Fruit fly (Drosophila melanogaster): ENCODE data around the gene Ufsp2.

Ufsp2 gene

dm6 chr3L:15534274-15535227 is 41.8 kb upstream of the Ufsp2 start:
- no peak for TF ChIP-seq ttk (optimal IDR thresholded peaks at IDR 0.05)
- TF ChIP-seq psq (optimal IDR thresholded peaks at IDR 0.05): no peak
- TF ChIP-seq Myc (optimal IDR thresholded peaks at IDR 0.05): no peak
- TF ChIP-seq Sin3A (optimal IDR thresholded peaks at IDR 0.05): no peak
- no peak for TF ChIP-seq h (optimal IDR thresholded peaks at IDR 0.05)
- no peak for TF ChIP-seq insv (optimal IDR thresholded peaks at IDR 0.05)

DNA sequence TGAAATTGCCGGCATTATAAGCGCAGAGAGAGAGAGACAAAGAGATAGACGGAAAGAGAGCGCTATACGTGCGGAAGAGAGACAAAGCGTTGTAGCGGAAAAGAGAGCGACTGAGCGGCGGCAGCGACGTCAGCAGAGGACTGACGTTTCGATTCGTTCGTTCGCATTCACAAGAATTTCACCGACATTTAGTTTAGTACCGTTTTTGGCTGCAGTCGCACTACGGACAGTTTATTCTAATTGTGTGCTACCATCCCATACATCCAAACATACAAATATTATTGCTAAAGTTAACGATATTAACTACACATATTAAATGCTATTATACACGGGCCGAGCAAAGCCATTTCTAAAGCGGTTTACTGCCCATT is 41.2 kb upstream of the Ufsp2 start, which contains the start of gene CrebA:
TSS of gene CrebA (plus strand) at position 168 of the 371 bp plus-strand sequence.
- TF ChIP-seq h (optimal IDR thresholded peaks at IDR 0.05): no peak
- TF ChIP-seq psq (optimal IDR thresholded peaks at IDR 0.05): no peak
- TF ChIP-seq Sin3A (optimal IDR thresholded peaks at IDR 0.05): no peak
- TF ChIP-seq insv (optimal IDR thresholded peaks at IDR 0.05): no peak
- TF ChIP-seq ttk (optimal IDR thresholded peaks at IDR 0.05): no peak
- TF ChIP-seq Myc (optimal IDR thresholded peaks at IDR 0.05): no peak

DNA sequence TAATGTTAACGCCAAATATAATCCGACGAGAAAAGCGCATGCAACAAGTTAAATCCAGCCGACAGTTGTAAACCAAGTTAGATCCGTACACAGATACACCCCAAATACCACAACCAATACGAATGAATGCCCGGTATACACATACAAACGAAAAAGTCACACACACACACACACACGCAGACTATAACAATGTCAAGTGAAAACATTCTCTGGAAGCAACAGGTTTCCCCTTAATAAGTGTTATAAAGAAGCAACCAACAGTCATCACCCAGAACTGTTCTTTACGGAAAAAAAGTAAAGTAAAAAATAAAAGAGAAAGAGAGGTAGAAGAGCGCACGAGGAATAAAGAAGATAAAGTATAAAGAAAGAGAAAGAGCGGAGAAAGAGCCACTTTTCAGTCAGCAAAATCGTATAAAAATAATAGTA is 40.6 kb upstream of the Ufsp2 start:
- TF ChIP-seq Myc (optimal IDR thresholded peaks at IDR 0.05) (no peak), psq (optimal IDR thresholded peaks at IDR 0.05) (no peak), h (optimal IDR thresholded peaks at IDR 0.05) (no peak), ttk (optimal IDR thresholded peaks at IDR 0.05) (no peak), insv (optimal IDR thresholded peaks at IDR 0.05) (no peak), Sin3A (optimal IDR thresholded peaks at IDR 0.05) (no peak)

dm6 chr3L:15536550-15536949 is 39.8 kb upstream of the Ufsp2 start:
- no peak for TF ChIP-seq h (optimal IDR thresholded peaks at IDR 0.05)
- no peak for TF ChIP-seq insv (optimal IDR thresholded peaks at IDR 0.05)
- no peak for TF ChIP-seq ttk (optimal IDR thresholded peaks at IDR 0.05)
- TF ChIP-seq Sin3A (optimal IDR thresholded peaks at IDR 0.05): no peak
- no peak for TF ChIP-seq psq (optimal IDR thresholded peaks at IDR 0.05)
- no peak for TF ChIP-seq Myc (optimal IDR thresholded peaks at IDR 0.05)

dm6 chr3L:15537916-15538581 is 38.3 kb upstream of the Ufsp2 start:
- TF ChIP-seq insv (optimal IDR thresholded peaks at IDR 0.05): no peak
- no peak for TF ChIP-seq psq (optimal IDR thresholded peaks at IDR 0.05)
- TF ChIP-seq Sin3A (optimal IDR thresholded peaks at IDR 0.05): no peak
- no peak for TF ChIP-seq h (optimal IDR thresholded peaks at IDR 0.05)
- TF ChIP-seq Myc (optimal IDR thresholded peaks at IDR 0.05): no peak
- TF ChIP-seq ttk (optimal IDR thresholded peaks at IDR 0.05): no peak

DNA sequence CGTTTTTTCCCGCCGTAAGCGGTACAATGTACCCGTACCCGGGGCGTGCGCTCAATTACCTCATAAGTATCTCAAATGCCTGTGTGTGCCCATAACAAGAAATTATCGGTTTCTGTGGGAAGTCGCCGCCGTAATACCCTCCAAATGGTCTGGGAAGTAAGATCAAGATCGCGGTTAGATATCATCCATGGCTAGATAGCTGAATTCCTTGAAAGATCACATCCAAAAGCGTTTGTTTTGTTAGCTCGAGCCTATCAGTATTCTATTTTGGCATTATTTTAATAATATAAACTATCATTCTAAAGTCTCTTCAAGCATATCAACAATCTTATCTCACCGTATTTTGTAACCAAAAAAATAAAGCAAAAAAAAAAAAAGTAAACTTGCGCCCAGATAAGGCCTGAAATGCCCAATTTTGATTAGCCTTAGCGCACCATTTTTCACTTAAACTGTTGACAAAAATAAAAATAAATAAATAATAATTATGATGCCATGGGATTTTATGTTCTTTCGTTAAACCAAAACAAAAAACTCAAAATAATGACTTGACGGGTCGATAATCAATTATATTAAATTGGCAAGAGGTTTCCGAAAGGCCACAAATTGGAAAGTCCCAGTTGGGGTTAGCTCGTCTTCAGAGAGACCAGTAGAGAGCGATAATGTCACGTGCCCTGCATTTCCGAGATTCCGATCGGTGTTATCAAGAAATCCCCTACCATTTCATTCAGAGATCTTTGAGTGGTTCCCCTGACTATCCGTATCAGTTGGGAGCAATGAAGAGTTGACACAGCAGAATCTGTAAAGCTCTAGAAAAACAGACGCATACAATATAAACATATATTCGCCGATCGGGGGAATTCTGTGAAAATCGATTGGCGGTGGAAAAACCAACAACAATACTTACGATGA is 37.5 kb upstream of the Ufsp2 start:
- no peak for TF ChIP-seq h (optimal IDR thresholded peaks at IDR 0.05)
- no peak for TF ChIP-seq psq (optimal IDR thresholded peaks at IDR 0.05)
- TF ChIP-seq insv (optimal IDR thresholded peaks at IDR 0.05): no peak
- TF ChIP-seq Myc (optimal IDR thresholded peaks at IDR 0.05): no peak
- TF ChIP-seq ttk (optimal IDR thresholded peaks at IDR 0.05): no peak
- no peak for TF ChIP-seq Sin3A (optimal IDR thresholded peaks at IDR 0.05)

DNA sequence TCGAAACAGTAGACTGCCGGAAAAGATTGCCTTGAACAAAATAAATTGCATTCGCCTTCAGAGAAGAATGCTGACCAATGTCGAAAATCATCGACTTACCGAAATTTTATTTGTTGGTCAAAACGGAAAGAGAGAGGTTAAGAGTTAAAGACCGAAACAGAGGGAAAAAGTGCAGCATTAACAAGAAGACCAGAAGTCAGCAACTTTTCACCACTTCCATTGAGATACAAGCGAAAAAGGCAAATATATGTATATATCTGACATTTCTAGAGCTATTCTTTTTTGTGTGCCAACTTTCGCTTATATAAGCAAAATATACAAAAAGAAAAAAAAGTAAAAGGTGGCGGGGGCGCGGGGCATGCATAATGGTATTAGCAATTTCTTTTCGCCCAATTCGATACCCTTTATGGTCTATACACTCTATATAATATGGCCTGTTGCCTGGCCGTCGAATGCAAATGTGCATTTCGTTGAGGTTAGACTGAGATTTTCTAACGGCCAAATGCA is 36.4 kb upstream of the Ufsp2 start:
- no peak for TF ChIP-seq Myc (optimal IDR thresholded peaks at IDR 0.05)
- no peak for TF ChIP-seq psq (optimal IDR thresholded peaks at IDR 0.05)
- TF ChIP-seq ttk (optimal IDR thresholded peaks at IDR 0.05): no peak
- no peak for TF ChIP-seq insv (optimal IDR thresholded peaks at IDR 0.05)
- TF ChIP-seq Sin3A (optimal IDR thresholded peaks at IDR 0.05): no peak
- TF ChIP-seq h (optimal IDR thresholded peaks at IDR 0.05): no peak

dm6 chr3L:15540682-15541081 is 35.7 kb upstream of the Ufsp2 start:
- no peak for TF ChIP-seq h (optimal IDR thresholded peaks at IDR 0.05)
- TF ChIP-seq psq (optimal IDR thresholded peaks at IDR 0.05): no peak
- no peak for TF ChIP-seq Sin3A (optimal IDR thresholded peaks at IDR 0.05)
- no peak for TF ChIP-seq Myc (optimal IDR thresholded peaks at IDR 0.05)
- TF ChIP-seq insv (optimal IDR thresholded peaks at IDR 0.05): no peak
- TF ChIP-seq ttk (optimal IDR thresholded peaks at IDR 0.05): no peak

- TF ChIP-seq Myc (optimal IDR thresholded peaks at IDR 0.05): no peak
- TF ChIP-seq h (optimal IDR thresholded peaks at IDR 0.05): no peak
- TF ChIP-seq ttk (optimal IDR thresholded peaks at IDR 0.05): no peak
- no peak for TF ChIP-seq Sin3A (optimal IDR thresholded peaks at IDR 0.05)
- no peak for TF ChIP-seq insv (optimal IDR thresholded peaks at IDR 0.05)
- no peak for TF ChIP-seq psq (optimal IDR thresholded peaks at IDR 0.05)
Measured at dm6 chr3L:15541281-15541680, 35.1 kb upstream of the Ufsp2 start.

- TF ChIP-seq h (optimal IDR thresholded peaks at IDR 0.05) (no peak), ttk (optimal IDR thresholded peaks at IDR 0.05) (no peak), insv (optimal IDR thresholded peaks at IDR 0.05) (no peak), Myc (optimal IDR thresholded peaks at IDR 0.05) (no peak), Sin3A (optimal IDR thresholded peaks at IDR 0.05) (no peak), psq (optimal IDR thresholded peaks at IDR 0.05) (no peak)
Measured at dm6 chr3L:15543049-15543448, 33.3 kb upstream of the Ufsp2 start.

- TF ChIP-seq h (optimal IDR thresholded peaks at IDR 0.05) (no peak), psq (optimal IDR thresholded peaks at IDR 0.05) (no peak), Sin3A (optimal IDR thresholded peaks at IDR 0.05) (no peak)
Measured at dm6 chr3L:15543467-15543866, 32.9 kb upstream of the Ufsp2 start.
